Fruit fly (Drosophila melanogaster): ENCODE measurements around the gene RFeSP.

RFeSP gene

dm6 chr2L:1637832-1638649, 24.1 kb upstream of the RFeSP start (continued):
- TF ChIP-seq CG7928 (GFP tag; optimal IDR thresholded peaks at IDR 0.05) (peak; percentile 29), gcm (GFP tag; optimal IDR thresholded peaks at IDR 0.05) (no peak), Med (GFP tag) (peak; percentile 73), Hand (GFP tag; optimal IDR thresholded peaks at IDR 0.05) (peak; percentile 34), CG6791 (GFP tag; IDR thresholded peaks at IDR 0.05; ENCODE audit: partially characterized antibody) (no peak), lbe (GFP tag; optimal IDR thresholded peaks at IDR 0.05) (no peak), h (optimal IDR thresholded peaks at IDR 0.05) (no peak), shn (GFP tag; optimal IDR thresholded peaks at IDR 0.05) (no peak), peb (GFP tag; IDR thresholded peaks at IDR 0.05) (no peak), CG11085 (GFP tag; IDR thresholded peaks at IDR 0.05) (no peak), stc (GFP tag; IDR thresholded peaks at IDR 0.05) (no peak), lmd (GFP tag; IDR thresholded peaks at IDR 0.05) (no peak), CG8281 (tag; optimal IDR thresholded peaks at IDR 0.05) (no peak), kni (GFP tag; optimal IDR thresholded peaks at IDR 0.05) (no peak), Nf-YB (GFP tag; optimal IDR thresholded peaks at IDR 0.05) (no peak), CG31441 (GFP tag; IDR thresholded peaks at IDR 0.05) (no peak), crol (GFP tag; IDR thresholded peaks at IDR 0.05) (no peak), Dref (GFP tag; IDR thresholded peaks at IDR 0.05) (no peak), CG3407 (GFP tag; optimal IDR thresholded peaks at IDR 0.05) (no peak)

- TF ChIP-seq salm (tag; optimal IDR thresholded peaks at IDR 0.05) (no peak), CG6175 (GFP tag; IDR thresholded peaks at IDR 0.05) (no peak), sd (tag; optimal IDR thresholded peaks at IDR 0.05) (peak; percentile 72), Awh (GFP tag; IDR thresholded peaks at IDR 0.05) (0 out of 2 replicates have a peak, but pooled peaks have one; percentile 32), CG9876 (GFP tag; optimal IDR thresholded peaks at IDR 0.05) (no peak), Vsx1 (GFP tag; optimal IDR thresholded peaks at IDR 0.05) (peak; percentile 12), chinmo (GFP tag; IDR thresholded peaks at IDR 0.05; ENCODE audit: partially characterized antibody) (peak; percentile 37), Eip74EF (GFP tag; optimal IDR thresholded peaks at IDR 0.05) (peak in 1 of 2 experiments; percentile 29), stc (GFP tag; IDR thresholded peaks at IDR 0.05) (0 out of 2 replicates have a peak, but pooled peaks have one; percentile 26), sens (GFP tag) (peak; percentile 34), CG10543 (GFP tag; optimal IDR thresholded peaks at IDR 0.05) (no peak), oc (tag; optimal IDR thresholded peaks at IDR 0.05) (peak; percentile 25), Hr78 (GFP tag; optimal IDR thresholded peaks at IDR 0.05) (peak in 1 of 2 experiments; percentile 72), cwo (GFP tag; optimal IDR thresholded peaks at IDR 0.05) (peak; percentile 3)
Observed at dm6 chr2L:1637265-1637664, 23.3 kb upstream of the RFeSP start.

dm6 chr2L:1636520-1636919, 22.6 kb upstream of the RFeSP start:
- TF ChIP-seq Eip74EF (GFP tag; optimal IDR thresholded peaks at IDR 0.05) (peak in 1 of 2 experiments; percentile 96), E2f2 (GFP tag; IDR thresholded peaks at IDR 0.05) (0 out of 2 replicates have a peak, but pooled peaks have one; percentile 9), CG11723 (GFP tag; optimal IDR thresholded peaks at IDR 0.05) (no peak), cwo (GFP tag; optimal IDR thresholded peaks at IDR 0.05) (peak; percentile 80), CG32772 (GFP tag; IDR thresholded peaks at IDR 0.05) (no peak), CG15011 (GFP tag; optimal IDR thresholded peaks at IDR 0.05) (peak; percentile 8), H2.0 (GFP tag; IDR thresholded peaks at IDR 0.05) (no peak), abd-A (tag; optimal IDR thresholded peaks at IDR 0.05) (peak; percentile 89), ATbp (GFP tag; optimal IDR thresholded peaks at IDR 0.05) (peak; percentile 27), slbo (GFP tag; IDR thresholded peaks at IDR 0.05) (no peak), twi (tag; optimal IDR thresholded peaks at IDR 0.05) (peak; percentile 27), CG8281 (tag; optimal IDR thresholded peaks at IDR 0.05) (peak; percentile 50), CG5180 (GFP tag; optimal IDR thresholded peaks at IDR 0.05) (peak; percentile 54), Deaf1 (tag; optimal IDR thresholded peaks at IDR 0.05) (peak; percentile 89), CG17802 (tag; optimal IDR thresholded peaks at IDR 0.05) (no peak), CG7987 (GFP tag; optimal IDR thresholded peaks at IDR 0.05) (peak; percentile 63), CG6813 (GFP tag; optimal IDR thresholded peaks at IDR 0.05) (peak; percentile 12), sug (tag; optimal IDR thresholded peaks at IDR 0.05) (peak; percentile 91)

Measured in whole organism, embryonic.